Worm (Caenorhabditis elegans) whole organism, L2 larva: Measurements from ENCODE around the gene grd-11.
"Not testable (repeated sequence)": the region's sequence is repeated elsewhere in the genome, so short reads cannot be mapped to it uniquely, and the experiment has no call there.

ENCODE experiments used
- F13H6.1 ChIP-seq: sonication (generic microtip); optimal IDR thresholded peaks from 2 replicates; lab custom pipeline; 2016; ENCODE audit warnings: missing genetic modification characterization, missing compliant biosample characterization
- R02D3.7 ChIP-seq: fragments of 150-350 bp; optimal IDR thresholded peaks from 2 replicates; lab custom pipeline; 2014; ENCODE audit warnings: missing biosample characterization, missing genetic modification characterization
- Y55F3AM.14 ChIP-seq: fragments of 200-800 bp; sonication (Bioruptor generic); optimal IDR thresholded peaks from 2 replicates; lab custom pipeline; 2018; ENCODE audit warnings: mild to moderate bottlenecking, missing genetic modification characterization, missing compliant biosample characterization
- alr-1 ChIP-seq: fragments of 150-350 bp; optimal IDR thresholded peaks from 2 replicates; lab custom pipeline; 2014; ENCODE audit warnings: missing biosample characterization, missing genetic modification characterization
- ama-1 ChIP-seq: fragments of 150-350 bp; optimal IDR thresholded peaks from 2 replicates; lab custom pipeline; 2018; ENCODE audit warnings: inconsistent platforms
- ceh-82 ChIP-seq: fragments of 150-350 bp; optimal IDR thresholded peaks from 2 replicates; lab custom pipeline; 2014; ENCODE audit warnings: missing biosample characterization, missing genetic modification characterization
- crh-2 ChIP-seq: sonication (generic microtip); optimal IDR thresholded peaks from 2 replicates; lab custom pipeline; 2017; ENCODE audit warnings: missing biosample characterization, missing genetic modification characterization
- dmd-4 ChIP-seq: sonication (generic microtip); optimal IDR thresholded peaks from 2 replicates; lab custom pipeline; 2017; ENCODE audit warnings: missing biosample characterization, missing genetic modification characterization
- egl-27 ChIP-seq: sonication (generic microtip); optimal IDR thresholded peaks from 3 replicates; lab custom pipeline; 2017; ENCODE audit warnings: missing biosample characterization, missing genetic modification reagents, missing genetic modification characterization
- elt-1 ChIP-seq: fragments of 150-350 bp; optimal IDR thresholded peaks from 2 replicates; lab custom pipeline; 2014; ENCODE audit warnings: missing biosample characterization, missing genetic modification characterization
- elt-3 ChIP-seq: sonication (generic microtip); optimal IDR thresholded peaks from 2 replicates; lab custom pipeline; 2017; ENCODE audit warnings: missing biosample characterization, missing genetic modification characterization
- fos-1 ChIP-seq: fragments of 150-350 bp; optimal IDR thresholded peaks from 2 replicates; lab custom pipeline; 2014; ENCODE audit warnings: missing biosample characterization, missing genetic modification characterization
- gmeb-1 ChIP-seq: fragments of 150-350 bp; optimal IDR thresholded peaks from 2 replicates; lab custom pipeline; 2014; ENCODE audit warnings: missing biosample characterization, missing genetic modification characterization
- lin-11 ChIP-seq: fragments of 150-350 bp; sonication (generic microtip); optimal IDR thresholded peaks from 2 replicates; lab custom pipeline; 2014; ENCODE audit warnings: missing biosample characterization, missing genetic modification characterization, inconsistent platforms, mixed read lengths
- lin-13 ChIP-seq: fragments of 150-350 bp; optimal IDR thresholded peaks from 2 replicates; lab custom pipeline; 2014; ENCODE audit warnings: missing biosample characterization, missing genetic modification reagents, missing genetic modification characterization
- lin-39 ChIP-seq: fragments of 150-350 bp; optimal IDR thresholded peaks from 2 replicates; lab custom pipeline; 2014; ENCODE audit warnings: missing biosample characterization, missing genetic modification reagents, missing genetic modification characterization
- lsy-2 ChIP-seq, 2 experiments: fragments of 150-350 bp in 1 of 2; sonication (generic microtip) in 1 of 2; optimal IDR thresholded peaks; 2 replicates each; lab custom pipeline; 2014 to 2017; ENCODE audit warnings: missing biosample characterization in 2 of 2, missing genetic modification characterization in 2 of 2
- mab-5 ChIP-seq: fragments of 150-350 bp; optimal IDR thresholded peaks from 2 replicates; lab custom pipeline; 2014; ENCODE audit warnings: missing biosample characterization, missing genetic modification characterization
- mbf-1 ChIP-seq: sonication (generic microtip); optimal IDR thresholded peaks from 2 replicates; lab custom pipeline; 2017; ENCODE audit warnings: missing biosample characterization, missing genetic modification characterization
- mdl-1 ChIP-seq, 2 experiments: fragments of 150-350 bp in 1 of 2; sonication (generic microtip) in 1 of 2; optimal IDR thresholded peaks; 2 replicates each; lab custom pipeline; 2017; ENCODE audit warnings: missing biosample characterization in 2 of 2, missing genetic modification characterization in 2 of 2
- nhr-12 ChIP-seq: fragments of 150-350 bp; optimal IDR thresholded peaks from 2 replicates; lab custom pipeline; 2014; ENCODE audit warnings: missing biosample characterization, missing genetic modification characterization
- nhr-129 ChIP-seq: fragments of 150-350 bp; optimal IDR thresholded peaks from 2 replicates; lab custom pipeline; 2014; ENCODE audit warnings: missing biosample characterization, missing genetic modification characterization
- nhr-23 ChIP-seq: fragments of 150-350 bp; optimal IDR thresholded peaks from 2 replicates; lab custom pipeline; 2014; ENCODE audit warnings: missing biosample characterization, missing genetic modification reagents, missing genetic modification characterization
- nhr-25 ChIP-seq: fragments of 150-350 bp; sonication (generic microtip); optimal IDR thresholded peaks from 3 replicates; lab custom pipeline; 2014; ENCODE audit warnings: missing biosample characterization, missing genetic modification characterization
- nhr-6 ChIP-seq: fragments of 150-350 bp; optimal IDR thresholded peaks from 2 replicates; lab custom pipeline; 2014; ENCODE audit warnings: missing biosample characterization, missing genetic modification characterization
- nhr-77 ChIP-seq: fragments of 150-350 bp; optimal IDR thresholded peaks from 2 replicates; lab custom pipeline; 2014; ENCODE audit warnings: missing biosample characterization, missing genetic modification characterization
- peb-1 ChIP-seq: fragments of 150-350 bp; optimal IDR thresholded peaks from 2 replicates; lab custom pipeline; 2014; ENCODE audit warnings: missing biosample characterization, missing genetic modification characterization
- sem-4 ChIP-seq: fragments of 150-350 bp; optimal IDR thresholded peaks from 2 replicates; lab custom pipeline; 2014; ENCODE audit warnings: missing biosample characterization, missing genetic modification reagents, missing genetic modification characterization
- skn-1 ChIP-seq: sonication (generic microtip); optimal IDR thresholded peaks from 2 replicates; lab custom pipeline; 2017; ENCODE audit warnings: missing biosample characterization, missing genetic modification characterization
- sma-3 ChIP-seq: sonication (generic microtip); optimal IDR thresholded peaks from 2 replicates; lab custom pipeline; 2016; ENCODE audit warnings: missing genetic modification reagents, missing genetic modification characterization, missing compliant biosample characterization
- sma-9 ChIP-seq, 2 experiments: fragments of 150-350 bp in 1 of 2; sonication (generic microtip) in 1 of 2; optimal IDR thresholded peaks; 2 replicates each; lab custom pipeline; 2014 to 2016; ENCODE audit warnings: missing genetic modification characterization in 2 of 2, mild to moderate bottlenecking in 1 of 2, missing biosample characterization in 1 of 2, missing compliant biosample characterization in 1 of 2, missing genetic modification reagents in 1 of 2, moderate library complexity in 1 of 2
- unc-39 ChIP-seq: fragments of 150-350 bp; optimal IDR thresholded peaks from 2 replicates; lab custom pipeline; 2014; ENCODE audit warnings: missing biosample characterization, missing genetic modification characterization
- unc-62 ChIP-seq: fragments of 150-350 bp; optimal IDR thresholded peaks from 2 replicates; lab custom pipeline; 2014; ENCODE audit warnings: missing biosample characterization, missing genetic modification reagents, missing genetic modification characterization
- zag-1 ChIP-seq: fragments of 150-350 bp; optimal IDR thresholded peaks from 2 replicates; lab custom pipeline; 2014; ENCODE audit warnings: missing biosample characterization, missing genetic modification characterization
- ztf-1 ChIP-seq: fragments of 200-800 bp; sonication (Bioruptor generic); conservative IDR thresholded peaks from 2 replicates; pipeline ENCODE4 v1.3.6; 2022; ENCODE audit warnings: missing genetic modification characterization, missing compliant biosample characterization
- ztf-11 ChIP-seq: sonication (generic microtip); optimal IDR thresholded peaks from 2 replicates; lab custom pipeline; 2017; ENCODE audit warnings: missing biosample characterization, missing genetic modification characterization

Gene grd-11

DNA sequence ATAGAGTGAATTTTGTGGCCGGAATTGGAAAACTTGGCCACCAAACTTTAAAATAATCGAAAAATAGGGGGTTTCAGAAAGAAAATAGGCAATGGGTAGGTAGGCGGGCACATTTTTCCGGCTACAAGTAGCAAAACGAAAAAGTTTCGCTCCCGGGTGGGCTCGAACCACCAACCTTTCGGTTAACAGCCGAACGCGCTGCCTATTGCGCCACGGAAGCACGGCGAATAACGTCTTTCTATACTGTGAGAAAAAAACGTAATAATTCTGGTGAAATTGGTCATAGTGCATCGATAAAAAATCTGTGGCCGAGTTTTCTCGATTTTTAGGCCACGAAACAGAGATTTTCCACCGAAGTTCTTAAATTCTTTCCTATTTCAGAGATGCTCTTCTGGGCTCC, 6.2 kb upstream of the grd-11 start:
- no peak for TF ChIP-seq fos-1 (tag; lab: Kevin White, UChicago)
- no peak for TF ChIP-seq unc-62
- no peak for TF ChIP-seq alr-1 (tag; lab: Kevin White, UChicago)
- TF ChIP-seq egl-27 (tag; lab: Kevin White, UChicago) = no peak
- TF ChIP-seq skn-1 (tag; lab: Kevin White, UChicago) = no peak
- TF ChIP-seq lin-39 (tag; lab: Kevin White, UChicago) = no peak
- no peak for TF ChIP-seq nhr-77 (tag; lab: Kevin White, UChicago)
- TF ChIP-seq ztf-11 (tag; lab: Kevin White, UChicago) = no peak
- no peak for TF ChIP-seq ztf-1 (GFP tag; lab: Robert Waterston, UW)
- no peak for TF ChIP-seq zag-1 (tag; lab: Kevin White, UChicago)
- no peak for TF ChIP-seq mbf-1 (tag; lab: Kevin White, UChicago)
- no peak for TF ChIP-seq Y55F3AM.14 (GFP tag; lab: Kevin White, UChicago)
- TF ChIP-seq nhr-12 (tag; lab: Kevin White, UChicago) = no peak
- TF ChIP-seq lin-11 = no peak
- TF ChIP-seq elt-1 (tag; lab: Kevin White, UChicago) = no peak

DNA sequence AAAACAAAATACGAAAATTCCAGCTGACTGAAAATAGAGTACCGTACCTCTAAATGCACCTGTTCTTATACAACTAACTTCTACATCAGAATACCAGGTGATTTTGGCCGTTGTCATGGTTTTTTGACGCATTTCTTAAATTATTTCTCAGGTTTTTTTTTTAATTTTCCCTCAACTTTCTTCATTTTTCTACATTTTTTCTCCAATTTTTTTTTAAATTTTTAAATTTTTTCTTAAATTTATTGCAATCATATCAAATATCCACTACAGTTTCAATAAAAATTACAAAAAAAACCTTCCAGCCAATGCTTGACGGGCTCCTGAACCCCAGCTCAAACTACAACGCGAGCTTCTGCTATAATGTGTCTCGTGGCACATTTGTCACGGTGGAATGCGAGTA, 5.4 kb upstream of the grd-11 start, which contains the start of gene K02E2.1:
Gene K02E2.1 (plus strand): TSS at position 301 of the 400 bp plus-strand sequence.
- TF ChIP-seq lsy-2 (tag; optimal IDR thresholded peaks at IDR 0.05; lab: Kevin White, UChicago) (no peak), nhr-6 (no peak), sem-4 (tag; lab: Kevin White, UChicago) (no peak), unc-62 (no peak), elt-3 (tag; lab: Kevin White, UChicago) (no peak), F13H6.1 (tag; lab: Kevin White, UChicago) (no peak), elt-1 (tag; lab: Kevin White, UChicago) (no peak)

DNA sequence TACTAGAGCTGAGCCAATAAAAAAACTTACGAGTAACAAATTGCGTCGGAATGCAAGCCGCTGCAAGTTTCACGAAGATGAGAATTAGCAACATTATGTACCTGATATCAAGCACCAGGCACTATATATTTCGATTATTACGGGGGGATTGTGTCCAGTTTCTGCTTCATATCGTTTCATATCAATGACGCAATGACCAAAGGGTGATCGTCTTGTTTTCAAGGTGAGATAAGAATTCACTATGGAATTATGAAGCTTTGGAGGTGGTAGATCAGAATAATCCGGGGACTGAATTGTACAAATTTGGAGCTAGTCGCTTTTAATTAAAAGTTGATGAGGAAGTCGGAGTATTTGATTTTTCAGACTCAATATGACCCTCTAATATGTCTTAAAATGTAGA, 10.3 kb downstream of the grd-11 start, which contains the start of gene K02E2.8:
Gene K02E2.8 (minus strand): TSS at position 101 of the 400 bp plus-strand sequence.
- TF ChIP-seq lin-13 (GFP tag; lab: Kevin White, UChicago) = no peak
- no peak for TF ChIP-seq Y55F3AM.14 (GFP tag; lab: Kevin White, UChicago)
- TF ChIP-seq R02D3.7 (tag; lab: Kevin White, UChicago) = no peak
- no peak for TF ChIP-seq lin-11
- no peak for TF ChIP-seq fos-1 (tag; lab: Kevin White, UChicago)
- no peak for TF ChIP-seq sma-3 (GFP tag; lab: Kevin White, UChicago)
- TF ChIP-seq nhr-23 = no peak
- TF ChIP-seq crh-2 = no peak
- TF ChIP-seq dmd-4 (tag; lab: Kevin White, UChicago) = no peak
- TF ChIP-seq sma-9 (GFP tag; optimal IDR thresholded peaks at IDR 0.05; lab: Kevin White, UChicago) = no peak
- no peak for TF ChIP-seq sma-9 (tag; optimal IDR thresholded peaks at IDR 0.05; lab: Kevin White, UChicago)
- no peak for TF ChIP-seq egl-27 (tag; lab: Kevin White, UChicago)
- no peak for TF ChIP-seq ceh-82 (tag; lab: Kevin White, UChicago)
- TF ChIP-seq ztf-11 (tag; lab: Kevin White, UChicago) = no peak
- no peak for TF ChIP-seq lin-39 (tag; lab: Kevin White, UChicago)
- no peak for TF ChIP-seq mdl-1 (tag; optimal IDR thresholded peaks at IDR 0.05; lab: Kevin White, UChicago)
- no peak for TF ChIP-seq sem-4 (tag; lab: Kevin White, UChicago)

DNA sequence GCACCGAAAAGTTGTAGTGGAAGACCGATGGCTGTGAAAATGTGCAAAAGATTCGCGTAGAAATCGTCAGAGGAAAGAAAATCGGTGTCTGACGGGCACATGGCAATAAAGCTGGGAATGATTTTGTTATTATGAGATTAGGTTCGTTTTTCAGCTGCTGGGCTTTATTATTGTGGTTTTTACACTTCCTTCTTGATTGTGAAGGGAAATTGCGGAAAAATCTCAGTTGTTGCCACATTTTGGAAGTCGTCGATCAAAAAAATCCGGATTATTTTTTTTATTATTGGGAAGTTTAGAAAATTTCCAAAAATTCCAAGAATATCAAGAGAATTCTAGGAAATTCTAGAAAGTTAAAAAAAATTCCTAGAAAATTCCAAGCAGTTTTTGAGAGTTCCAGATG, 12.6 kb downstream of the grd-11 start, which contains the start of gene srh-177:
Gene srh-177 (minus strand): TSS at position 101 of the 400 bp plus-strand sequence.
- not testable (repeated sequence) for TF ChIP-seq skn-1, zag-1, nhr-129 (tag; lab: Kevin White, UChicago)

DNA sequence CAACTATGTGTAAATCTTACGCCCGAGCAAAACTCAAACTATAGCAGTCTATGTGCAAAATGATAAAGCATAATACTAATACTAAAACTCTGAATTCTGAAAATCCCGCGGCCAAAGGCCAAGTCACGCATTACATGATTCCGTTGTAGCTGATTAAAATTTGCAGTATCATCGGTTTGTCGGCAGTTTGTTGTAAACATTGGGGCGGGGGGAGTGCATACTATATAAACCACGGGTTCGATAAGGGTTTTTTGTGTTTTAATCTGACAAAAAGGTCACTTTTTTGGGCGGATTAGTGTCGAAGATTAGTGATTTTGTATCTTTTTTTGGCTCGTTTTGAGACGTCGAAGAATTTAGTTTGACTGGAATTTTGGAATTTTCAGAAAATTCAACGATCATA, 17.9 kb downstream of the grd-11 start:
- TF ChIP-seq gmeb-1 (tag; lab: Kevin White, UChicago) (peak; percentile 34), Y55F3AM.14 (GFP tag; lab: Kevin White, UChicago) (no peak)
- TF ChIP-seq, all 48 proteins: peak for 1

DNA sequence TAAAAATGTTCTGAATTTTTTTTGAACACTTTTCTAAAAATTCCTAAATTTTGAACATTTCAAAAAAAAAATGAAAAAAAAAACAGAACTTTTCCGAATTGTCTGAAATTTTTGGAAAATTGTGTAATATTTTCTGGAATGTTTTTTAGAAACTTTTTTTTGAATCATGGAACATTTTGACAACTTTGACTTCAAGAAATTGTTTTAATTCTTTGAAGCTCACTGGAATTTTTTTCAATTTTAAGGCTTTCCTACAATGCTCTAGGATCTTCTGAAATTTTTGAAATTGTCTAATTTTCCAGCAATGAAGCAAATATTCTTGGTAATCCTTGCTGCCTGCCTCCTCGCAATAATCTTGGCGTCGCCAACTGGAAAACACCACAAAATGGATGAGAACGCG, 18.7 kb downstream of the grd-11 start, which contains the start of gene ins-35:
Gene ins-35 (plus strand): TSS at position 301 of the 400 bp plus-strand sequence.
- TF ChIP-seq Y55F3AM.14 (GFP tag; lab: Kevin White, UChicago) (no peak), elt-3 (tag; lab: Kevin White, UChicago) (no peak), fos-1 (tag; lab: Kevin White, UChicago) (no peak), mab-5 (no peak), ceh-82 (tag; lab: Kevin White, UChicago) (no peak), nhr-25 (tag; lab: Kevin White, UChicago) (no peak), ama-1 (no peak), lin-39 (tag; lab: Kevin White, UChicago) (no peak), lin-11 (no peak), nhr-12 (tag; lab: Kevin White, UChicago) (no peak), sma-9 (GFP tag; optimal IDR thresholded peaks at IDR 0.05; lab: Kevin White, UChicago) (no peak), sma-9 (tag; optimal IDR thresholded peaks at IDR 0.05; lab: Kevin White, UChicago) (no peak), nhr-77 (tag; lab: Kevin White, UChicago) (no peak), zag-1 (tag; lab: Kevin White, UChicago) (no peak), unc-39 (tag; lab: Kevin White, UChicago) (no peak), peb-1 (tag; lab: Kevin White, UChicago) (no peak), mdl-1 (tag; optimal IDR thresholded peaks at IDR 0.05; lab: Kevin White, UChicago) (no peak), sem-4 (tag; lab: Kevin White, UChicago) (no peak)
